Fruit fly (Drosophila melanogaster): ENCODE results near the gene croc.

croc gene

dm6 chr3L:21465261-21466112, 10.8 kb downstream of the croc start:
- TF ChIP-seq CG34367 (tag; optimal IDR thresholded peaks at IDR 0.05) (no peak), CG8159 (tag; optimal IDR thresholded peaks at IDR 0.05) (no peak), CG8301 (tag; optimal IDR thresholded peaks at IDR 0.05) (no peak), Pif1A (GFP tag; optimal IDR thresholded peaks at IDR 0.05) (no peak), CG17806 (tag; optimal IDR thresholded peaks at IDR 0.05) (no peak), Pif1B (GFP tag; optimal IDR thresholded peaks at IDR 0.05) (no peak), CG13204 (GFP tag; optimal IDR thresholded peaks at IDR 0.05) (no peak), EcR (GFP tag; optimal IDR thresholded peaks at IDR 0.05) (no peak), CG9948 (tag; optimal IDR thresholded peaks at IDR 0.05) (no peak), rn (GFP tag; IDR thresholded peaks at IDR 0.05) (no peak), fd96Ca (GFP tag; IDR thresholded peaks at IDR 0.05) (no peak), Snoo (tag; optimal IDR thresholded peaks at IDR 0.05) (no peak), Ets98B (GFP tag; IDR thresholded peaks at IDR 0.05) (no peak), gl (tag; optimal IDR thresholded peaks at IDR 0.05) (no peak), CG14655 (GFP tag; optimal IDR thresholded peaks at IDR 0.05) (no peak), CG12605 (GFP tag; IDR thresholded peaks at IDR 0.05) (no peak), CG4496 (GFP tag; IDR thresholded peaks at IDR 0.05) (no peak), CG32121 (GFP tag; IDR thresholded peaks at IDR 0.05) (no peak)

- no peak for TF ChIP-seq Ets98B (GFP tag; IDR thresholded peaks at IDR 0.05)
- no peak for TF ChIP-seq gl (tag; optimal IDR thresholded peaks at IDR 0.05)
- TF ChIP-seq Pif1B (GFP tag; optimal IDR thresholded peaks at IDR 0.05) = peak; percentile 10
- no peak for TF ChIP-seq CG12605 (GFP tag; IDR thresholded peaks at IDR 0.05)
- TF ChIP-seq rn (GFP tag; IDR thresholded peaks at IDR 0.05) = no peak
- no peak for TF ChIP-seq CG9948 (tag; optimal IDR thresholded peaks at IDR 0.05)
- TF ChIP-seq CG4496 (GFP tag; IDR thresholded peaks at IDR 0.05) = no peak
- no peak for TF ChIP-seq CG13204 (GFP tag; optimal IDR thresholded peaks at IDR 0.05)
- TF ChIP-seq Pif1A (GFP tag; optimal IDR thresholded peaks at IDR 0.05) = peak; percentile 21
- no peak for TF ChIP-seq fd96Ca (GFP tag; IDR thresholded peaks at IDR 0.05)
- TF ChIP-seq CG8159 (tag; optimal IDR thresholded peaks at IDR 0.05) = no peak
These were observed 12.0 kb downstream of the croc start for dm6 chr3L:21464240-21464639.

- TF ChIP-seq EcR (GFP tag; optimal IDR thresholded peaks at IDR 0.05) = no peak
- no peak for TF ChIP-seq D1 (tag; optimal IDR thresholded peaks at IDR 0.05)
- TF ChIP-seq CG14655 (GFP tag; optimal IDR thresholded peaks at IDR 0.05) = peak; percentile 15
These were observed 13.4 kb downstream of the croc start for dm6 chr3L:21462860-21463259.

- no peak for TF ChIP-seq fd96Ca (GFP tag; IDR thresholded peaks at IDR 0.05)
These were observed 16.0 kb downstream of the croc start for dm6 chr3L:21460149-21460873.

dm6 chr3L:21458736-21459135, 17.5 kb downstream of the croc start:
- TF ChIP-seq CG13204 (GFP tag; optimal IDR thresholded peaks at IDR 0.05) = no peak

- TF ChIP-seq fd96Ca (GFP tag; IDR thresholded peaks at IDR 0.05) = no peak
- TF ChIP-seq CG9948 (tag; optimal IDR thresholded peaks at IDR 0.05) = no peak
- TF ChIP-seq Pif1A (GFP tag; optimal IDR thresholded peaks at IDR 0.05) = no peak
- TF ChIP-seq CG10348 (GFP tag; IDR thresholded peaks at IDR 0.05) = no peak
- TF ChIP-seq Snoo (tag; optimal IDR thresholded peaks at IDR 0.05) = no peak
- TF ChIP-seq gl (tag; optimal IDR thresholded peaks at IDR 0.05) = no peak
- no peak for TF ChIP-seq CG13204 (GFP tag; optimal IDR thresholded peaks at IDR 0.05)
- no peak for TF ChIP-seq Pif1B (GFP tag; optimal IDR thresholded peaks at IDR 0.05)
- TF ChIP-seq CG15710 (tag; optimal IDR thresholded peaks at IDR 0.05) = no peak
- no peak for TF ChIP-seq CG34367 (tag; optimal IDR thresholded peaks at IDR 0.05)
- TF ChIP-seq CG8159 (tag; optimal IDR thresholded peaks at IDR 0.05) = no peak
- no peak for TF ChIP-seq Ets98B (GFP tag; IDR thresholded peaks at IDR 0.05)
These were observed 21.1 kb downstream of the croc start for dm6 chr3L:21455196-21455595.

dm6 chr3L:21453623-21454022, 22.7 kb downstream of the croc start:
- peak; percentile 70 for TF ChIP-seq Pif1A (GFP tag; optimal IDR thresholded peaks at IDR 0.05)
- TF ChIP-seq D1 (tag; optimal IDR thresholded peaks at IDR 0.05) = no peak
- peak; percentile 71 for TF ChIP-seq CG8159 (tag; optimal IDR thresholded peaks at IDR 0.05)
- TF ChIP-seq CG12605 (GFP tag; IDR thresholded peaks at IDR 0.05) = no peak
- peak; percentile 61 for TF ChIP-seq CG34367 (tag; optimal IDR thresholded peaks at IDR 0.05)
- no peak for TF ChIP-seq CG13204 (GFP tag; optimal IDR thresholded peaks at IDR 0.05)
- no peak for TF ChIP-seq CG32121 (GFP tag; IDR thresholded peaks at IDR 0.05)
- no peak for TF ChIP-seq EcR (GFP tag; optimal IDR thresholded peaks at IDR 0.05)
- peak; percentile 65 for TF ChIP-seq CG15710 (tag; optimal IDR thresholded peaks at IDR 0.05)
- peak; percentile 57 for TF ChIP-seq Pif1B (GFP tag; optimal IDR thresholded peaks at IDR 0.05)
- peak; percentile 56 for TF ChIP-seq CG14655 (GFP tag; optimal IDR thresholded peaks at IDR 0.05)
- peak; percentile 32 for TF ChIP-seq gl (tag; optimal IDR thresholded peaks at IDR 0.05)
- TF ChIP-seq CG17806 (tag; optimal IDR thresholded peaks at IDR 0.05) = peak; percentile 72
- TF ChIP-seq CG8301 (tag; optimal IDR thresholded peaks at IDR 0.05) = peak; percentile 34
- TF ChIP-seq CG9948 (tag; optimal IDR thresholded peaks at IDR 0.05) = peak; percentile 70
- 0 out of 3 replicates have a peak, but pooled peaks have one; percentile 23 for TF ChIP-seq CG4496 (GFP tag; IDR thresholded peaks at IDR 0.05)

Measured in whole organism, pupa.